Fruit fly (Drosophila melanogaster) whole organism, wandering third instar larva: ENCODE measurements around the gene Tbca.

Experiments
- Abd-B ChIP-seq: fragments of >200 bp; optimal IDR thresholded peaks from 2 replicates; lab custom pipeline; 2017; ENCODE audit warnings: missing biosample characterization, missing genetic modification characterization
- CG32264 ChIP-seq: fragments of 200-800 bp; sonication (Bioruptor generic); optimal IDR thresholded peaks from 2 replicates; lab custom pipeline; 2016; ENCODE audit warnings: missing biosample characterization, missing genetic modification characterization
- CG9705 ChIP-seq: fragments of 200-800 bp; sonication (Bioruptor generic); optimal IDR thresholded peaks from 2 replicates; lab custom pipeline; 2018; ENCODE audit warnings: missing biosample characterization, mild to moderate bottlenecking, missing genetic modification characterization
- CrebA ChIP-seq: fragments of 200-800 bp; sonication (Bioruptor generic); optimal IDR thresholded peaks from 2 replicates; lab custom pipeline; 2016; ENCODE audit warnings: missing biosample characterization, mild to moderate bottlenecking, missing genetic modification characterization, borderline replicate concordance
- Dfd ChIP-seq: fragments of >200 bp; optimal IDR thresholded peaks from 2 replicates; lab custom pipeline; 2017; ENCODE audit warnings: missing biosample characterization, missing genetic modification characterization
- Dif ChIP-seq: fragments of 200-275, 200-300 bp; sonication (Bioruptor generic); optimal IDR thresholded peaks from 2 replicates; lab custom pipeline; 2018; ENCODE audit warnings: missing biosample characterization, missing genetic modification characterization; ENCODE audit not compliant: partially characterized antibody
- GATAd ChIP-seq: sonication (Bioruptor generic); optimal IDR thresholded peaks from 2 replicates; lab custom pipeline; 2016; ENCODE audit warnings: missing biosample characterization, missing genetic modification characterization
- HLH106 ChIP-seq: fragments of 200-800 bp; optimal IDR thresholded peaks from 3 replicates; lab custom pipeline; 2019; ENCODE audit warnings: missing biosample characterization, mild to moderate bottlenecking, missing genetic modification characterization, moderate library complexity
- Hnf4 ChIP-seq: fragments of 200-800 bp; sonication (Bioruptor generic); optimal IDR thresholded peaks from 2 replicates; lab custom pipeline; 2016; ENCODE audit warnings: missing biosample characterization, mild to moderate bottlenecking, missing genetic modification characterization
- Hr78 ChIP-seq: fragments of >200 bp; optimal IDR thresholded peaks from 2 replicates; lab custom pipeline; 2017; ENCODE audit warnings: missing biosample characterization, missing genetic modification characterization
- Hr83 ChIP-seq: fragments of 200-300 bp; sonication (Bioruptor generic); optimal IDR thresholded peaks from 2 replicates; lab custom pipeline; 2016; ENCODE audit warnings: missing biosample characterization, mild to moderate bottlenecking, missing genetic modification characterization, moderate library complexity; ENCODE audit not compliant: poor library complexity, severe bottlenecking
- Jra ChIP-seq: sonication (Bioruptor generic); optimal IDR thresholded peaks from 2 replicates; lab custom pipeline; 2016; ENCODE audit warnings: missing biosample characterization, missing genetic modification characterization
- Mio ChIP-seq: sonication (Bioruptor generic); optimal IDR thresholded peaks from 2 replicates; lab custom pipeline; 2016; ENCODE audit warnings: missing biosample characterization, missing genetic modification characterization
- Myc ChIP-seq: fragments of >200 bp; optimal IDR thresholded peaks from 2 replicates; lab custom pipeline; 2017
- N ChIP-seq: fragments of >200 bp; optimal IDR thresholded peaks from 2 replicates; lab custom pipeline; 2018; ENCODE audit warnings: missing biosample characterization, missing external identifiers, missing genetic modification characterization
- OdsH ChIP-seq: fragments of 200-800 bp; sonication (Bioruptor generic); optimal IDR thresholded peaks from 2 replicates; lab custom pipeline; 2016; ENCODE audit warnings: missing biosample characterization, mild to moderate bottlenecking, missing genetic modification characterization
- Rel ChIP-seq, 2 experiments: fragments of 200-800 bp; sonication (Bioruptor generic) in 1 of 2; optimal IDR thresholded peaks; 2 replicates in 1 of 2; 3 replicates in 1 of 2; lab custom pipeline; 2016 to 2019; ENCODE audit warnings: mild to moderate bottlenecking in 2 of 2, missing biosample characterization in 2 of 2, missing genetic modification characterization in 2 of 2, moderate library complexity in 1 of 2
- Sp1 ChIP-seq: fragments of 200-800 bp; sonication (Bioruptor generic); optimal IDR thresholded peaks from 3 replicates; lab custom pipeline; 2019; ENCODE audit warnings: missing biosample characterization, mild to moderate bottlenecking, missing genetic modification characterization, moderate library complexity
- Vsx2 ChIP-seq: fragments of 200-300, 225-300 bp; sonication (Bioruptor generic); optimal IDR thresholded peaks from 2 replicates; lab custom pipeline; 2018; ENCODE audit warnings: missing biosample characterization, missing genetic modification characterization; ENCODE audit not compliant: partially characterized antibody
- br ChIP-seq: fragments of 200-800 bp; sonication (Bioruptor generic); optimal IDR thresholded peaks from 2 replicates; lab custom pipeline; 2016; ENCODE audit warnings: missing biosample characterization, missing genetic modification characterization
- brk ChIP-seq: fragments of 200-800 bp; sonication (Bioruptor generic); optimal IDR thresholded peaks from 2 replicates; lab custom pipeline; 2016; ENCODE audit warnings: missing biosample characterization, mild to moderate bottlenecking, missing genetic modification characterization
- dl ChIP-seq, 2 experiments: fragments of 175-275, 200-275 bp in 1 of 2; fragments of 200-275 bp in 1 of 2; sonication (Bioruptor generic); optimal IDR thresholded peaks; lab custom pipeline; 2018; ENCODE audit warnings: mild to moderate bottlenecking in 2 of 2, missing biosample characterization in 2 of 2, missing genetic modification characterization in 2 of 2, moderate library complexity in 2 of 2; ENCODE audit not compliant: partially characterized antibody in 2 of 2, insufficient read depth in 1 of 2
- dmrt93B ChIP-seq: fragments of 200-800 bp; sonication (Bioruptor generic); optimal IDR thresholded peaks from 2 replicates; lab custom pipeline; 2018; ENCODE audit warnings: missing biosample characterization, mild to moderate bottlenecking, missing genetic modification characterization
- dsf ChIP-seq: sonication (Bioruptor generic); optimal IDR thresholded peaks from 2 replicates; lab custom pipeline; 2016; ENCODE audit warnings: missing biosample characterization, missing genetic modification characterization, borderline replicate concordance
- ey ChIP-seq: fragments of 200-800 bp; sonication (Bioruptor generic); optimal IDR thresholded peaks from 2 replicates; lab custom pipeline; 2016; ENCODE audit warnings: missing biosample characterization, missing genetic modification characterization
- foxo ChIP-seq, 2 experiments: fragments of 200-800 bp; sonication (Bioruptor generic); optimal IDR thresholded peaks; 2 replicates in 1 of 2; 3 replicates in 1 of 2; lab custom pipeline; 2016 to 2017; ENCODE audit warnings: missing biosample characterization in 2 of 2, missing genetic modification characterization in 2 of 2
- fru ChIP-seq: fragments of 200-800 bp; sonication (Bioruptor generic); optimal IDR thresholded peaks from 3 replicates; lab custom pipeline; 2016; ENCODE audit warnings: missing biosample characterization, mild to moderate bottlenecking, missing genetic modification characterization
- h ChIP-seq: fragments of 200-800 bp; sonication (Bioruptor generic); optimal IDR thresholded peaks from 3 replicates; lab custom pipeline; 2016; ENCODE audit warnings: missing biosample characterization, mild to moderate bottlenecking, missing genetic modification characterization
- jim ChIP-seq: fragments of 175-275, 200-325 bp; sonication (Bioruptor generic); optimal IDR thresholded peaks from 2 replicates; lab custom pipeline; 2016; ENCODE audit warnings: missing biosample characterization, mild to moderate bottlenecking, missing genetic modification characterization
- lola ChIP-seq: fragments of >200 bp; optimal IDR thresholded peaks from 2 replicates; lab custom pipeline; 2017; ENCODE audit warnings: missing biosample characterization, missing genetic modification characterization
- pan ChIP-seq: fragments of >200 bp; optimal IDR thresholded peaks from 2 replicates; lab custom pipeline; 2017
- psq ChIP-seq: fragments of 200-800 bp; sonication (Bioruptor generic); optimal IDR thresholded peaks from 3 replicates; lab custom pipeline; 2017; ENCODE audit warnings: missing biosample characterization, mild to moderate bottlenecking, missing genetic modification characterization, moderate library complexity
- rgr ChIP-seq: fragments of 200-800 bp; sonication (Bioruptor generic); optimal IDR thresholded peaks from 3 replicates; lab custom pipeline; 2016; ENCODE audit warnings: missing biosample characterization, mild to moderate bottlenecking, missing genetic modification characterization
- sage ChIP-seq: fragments of 200-800 bp; sonication (Bioruptor generic); optimal IDR thresholded peaks from 2 replicates; lab custom pipeline; 2016; ENCODE audit warnings: missing biosample characterization, mild to moderate bottlenecking, missing genetic modification characterization
- sv ChIP-seq: fragments of 200-800 bp; sonication (Bioruptor generic); optimal IDR thresholded peaks from 3 replicates; lab custom pipeline; 2016; ENCODE audit warnings: missing biosample characterization, missing genetic modification characterization
- tai ChIP-seq: sonication (Bioruptor generic); optimal IDR thresholded peaks from 2 replicates; lab custom pipeline; 2016; ENCODE audit warnings: missing biosample characterization, missing genetic modification characterization
- usp ChIP-seq: fragments of >200 bp; optimal IDR thresholded peaks from 2 replicates; lab custom pipeline; 2017; ENCODE audit warnings: missing biosample characterization, missing genetic modification characterization
- woc ChIP-seq: sonication (Bioruptor generic); optimal IDR thresholded peaks from 2 replicates; lab custom pipeline; 2016; ENCODE audit warnings: missing biosample characterization, mild to moderate bottlenecking, missing genetic modification characterization

The Tbca gene

DNA sequence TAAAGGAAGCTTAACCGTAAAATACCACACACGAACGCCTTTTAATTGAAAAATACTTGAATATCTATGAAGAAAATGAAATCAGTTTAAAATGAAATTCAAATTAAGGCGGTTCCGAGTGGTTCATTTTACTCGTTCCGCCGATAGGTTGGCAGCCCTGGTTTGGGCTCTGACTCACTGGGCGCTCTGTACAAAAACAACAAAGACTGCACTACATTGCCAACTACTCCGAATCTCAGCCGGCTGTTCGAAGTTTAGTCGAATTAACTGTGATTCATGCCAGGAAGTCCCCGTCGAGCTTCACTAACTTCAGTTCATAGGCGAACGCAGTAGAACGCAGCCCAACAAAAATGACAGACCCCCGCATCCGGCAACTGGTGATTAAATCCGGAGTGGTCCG, at the start of gene Tbca:
Gene Tbca, plus strand, starts transcription at position 212 of the 400 bp plus-strand sequence.
- no peak for TF ChIP-seq rgr (GFP tag; lab: Kevin White, UChicago)
- TF ChIP-seq Hr78 (GFP tag; lab: Kevin White, UChicago), result no peak
- TF ChIP-seq woc (GFP tag; lab: Kevin White, UChicago), result no peak
- TF ChIP-seq jim (GFP tag; lab: Kevin White, UChicago), result peak; percentile 35
- TF ChIP-seq GATAd (GFP tag; lab: Kevin White, UChicago), result no peak
- no peak for TF ChIP-seq Rel (GFP tag; optimal IDR thresholded peaks at IDR 0.05; lab: Kevin White, UChicago)
- peak; percentile 82 for TF ChIP-seq Rel (tag; optimal IDR thresholded peaks at IDR 0.05; lab: Kevin White, UChicago)
- peak; percentile 97 for TF ChIP-seq Jra (GFP tag; lab: Kevin White, UChicago)
- TF ChIP-seq Myc (lab: Kevin White, UChicago), result peak; percentile 8
- TF ChIP-seq Dif (GFP tag; lab: Kevin White, UChicago), result no peak
- no peak for TF ChIP-seq h (GFP tag; lab: Kevin White, UChicago)
- TF ChIP-seq CG32264 (GFP tag; lab: Kevin White, UChicago), result no peak
- TF ChIP-seq tai (GFP tag; lab: Kevin White, UChicago), result no peak
- TF ChIP-seq, all 38 proteins: peak for 4

DNA sequence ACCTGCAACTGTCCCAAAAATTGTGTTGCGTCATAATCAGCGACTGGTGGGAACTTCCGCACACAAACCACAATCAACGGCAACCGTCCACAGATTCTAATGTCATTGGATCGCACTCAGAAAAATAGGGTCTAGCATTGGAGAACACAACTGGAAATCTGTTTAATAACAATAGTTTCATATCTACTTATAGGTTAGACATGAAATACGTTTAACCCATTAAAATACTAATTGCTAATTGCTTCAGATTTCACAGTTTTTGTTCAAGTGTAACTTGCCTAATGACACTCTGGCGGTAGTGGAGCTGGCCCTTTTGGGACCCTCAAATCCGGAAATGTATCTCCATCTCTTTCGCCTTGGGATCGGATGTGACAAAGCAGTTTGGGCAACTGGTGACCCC, 46.6 kb upstream of the Tbca start:
- TF ChIP-seq foxo (GFP tag; optimal IDR thresholded peaks at IDR 0.05; lab: Kevin White, UChicago), result peak in 1 of 2 experiments; percentile 32
- TF ChIP-seq h (GFP tag; lab: Kevin White, UChicago), result peak; percentile 0
- no peak for TF ChIP-seq OdsH (GFP tag; lab: Kevin White, UChicago)

DNA sequence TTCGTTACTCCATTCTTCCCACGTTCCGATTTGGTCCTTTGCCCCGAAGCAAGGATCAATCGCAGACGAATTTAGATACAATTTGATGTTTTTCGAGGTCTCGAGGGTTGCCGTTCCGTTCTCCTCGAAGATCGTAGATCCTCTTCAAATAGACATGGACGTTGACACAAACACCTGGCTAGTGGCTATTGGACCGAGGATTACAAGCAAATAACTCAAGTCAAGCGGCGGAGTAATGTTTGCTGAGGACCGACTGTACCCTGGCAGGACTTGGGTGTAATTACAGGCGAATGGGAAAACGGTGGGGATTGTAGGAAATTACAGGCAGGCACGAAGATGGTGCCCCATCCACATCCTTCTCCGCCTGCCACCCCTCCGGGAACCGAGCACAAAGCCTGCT, 45.7 kb upstream of the Tbca start:
- TF ChIP-seq Dif (GFP tag; lab: Kevin White, UChicago) (no peak), dmrt93B (GFP tag; lab: Kevin White, UChicago) (no peak), Jra (GFP tag; lab: Kevin White, UChicago) (no peak), Dfd (GFP tag; lab: Kevin White, UChicago) (no peak), jim (GFP tag; lab: Kevin White, UChicago) (no peak), psq (GFP tag; lab: Kevin White, UChicago) (no peak), woc (GFP tag; lab: Kevin White, UChicago) (no peak), CG32264 (GFP tag; lab: Kevin White, UChicago) (no peak), GATAd (GFP tag; lab: Kevin White, UChicago) (no peak), ey (GFP tag; lab: Kevin White, UChicago) (no peak)

DNA sequence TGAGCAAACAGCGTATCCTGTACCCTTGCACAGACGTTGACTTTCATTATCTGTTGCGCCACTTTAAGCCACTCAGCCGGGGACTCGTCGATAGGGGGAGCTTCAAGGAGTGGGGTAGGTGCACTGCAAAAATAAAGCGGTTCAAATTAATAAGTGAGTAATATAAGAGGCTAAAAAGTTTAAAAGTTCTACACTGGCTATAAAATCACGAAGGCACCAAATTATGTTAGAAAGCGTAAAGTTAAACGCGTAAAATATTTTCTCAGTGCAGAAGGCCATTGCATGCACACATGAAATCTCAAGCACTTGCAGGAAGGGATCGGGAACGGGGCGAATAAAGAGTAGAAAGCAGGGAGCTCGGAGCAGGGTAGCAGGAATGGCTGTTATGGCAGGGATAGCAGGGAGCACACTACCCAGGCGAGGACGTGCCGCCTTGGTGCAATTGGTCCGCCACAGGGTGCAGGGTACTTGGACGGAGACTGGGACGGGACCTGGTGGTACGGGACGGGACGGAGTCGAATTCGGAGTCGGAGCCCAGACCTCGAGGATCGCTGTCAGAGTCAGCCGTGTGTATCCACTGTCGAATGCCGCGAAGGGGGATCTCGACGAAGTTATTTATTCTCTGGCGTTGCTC, 45.0 kb upstream of the Tbca start:
- TF ChIP-seq sv (GFP tag; lab: Kevin White, UChicago) (no peak), psq (GFP tag; lab: Kevin White, UChicago) (peak; percentile 92), Myc (lab: Kevin White, UChicago) (no peak), Rel (GFP tag; optimal IDR thresholded peaks at IDR 0.05; lab: Kevin White, UChicago) (peak; percentile 75), Rel (tag; optimal IDR thresholded peaks at IDR 0.05; lab: Kevin White, UChicago) (peak; percentile 79), woc (GFP tag; lab: Kevin White, UChicago) (peak; percentile 99), Dfd (GFP tag; lab: Kevin White, UChicago) (no peak), dsf (peak; percentile 51), dl (GFP tag; optimal IDR thresholded peaks at IDR 0.05; lab: Kevin White, UChicago; ENCODE audit: insufficient read depth in 1 of 2, partially characterized antibody in 2 of 2) (no peak), foxo (GFP tag; optimal IDR thresholded peaks at IDR 0.05; lab: Kevin White, UChicago) (peak; percentile 82 to 96), CG9705 (peak; percentile 93), lola (GFP tag; lab: Kevin White, UChicago) (no peak), fru (peak; percentile 98), Hr83 (GFP tag; lab: Kevin White, UChicago) (peak; percentile 34), Vsx2 (GFP tag; lab: Kevin White, UChicago) (no peak), jim (GFP tag; lab: Kevin White, UChicago) (no peak), dmrt93B (GFP tag; lab: Kevin White, UChicago) (peak; percentile 91), usp (GFP tag; lab: Kevin White, UChicago) (no peak), CrebA (GFP tag; lab: Kevin White, UChicago) (peak; percentile 87), HLH106 (tag; lab: Kevin White, UChicago) (peak; percentile 96), Hr78 (GFP tag; lab: Kevin White, UChicago) (no peak), pan (lab: Kevin White, UChicago) (no peak), ey (GFP tag; lab: Kevin White, UChicago) (peak; percentile 96), Sp1 (GFP tag; lab: Kevin White, UChicago) (peak; percentile 96), GATAd (GFP tag; lab: Kevin White, UChicago) (peak; percentile 66), Mio (GFP tag; lab: Kevin White, UChicago) (peak; percentile 62), tai (GFP tag; lab: Kevin White, UChicago) (no peak), Abd-B (GFP tag; lab: Kevin White, UChicago) (no peak), rgr (GFP tag; lab: Kevin White, UChicago) (peak; percentile 95), brk (GFP tag; lab: Kevin White, UChicago) (peak; percentile 76), br (peak; percentile 95), Dif (GFP tag; lab: Kevin White, UChicago) (peak; percentile 45), sage (peak; percentile 91), N (no peak), Hnf4 (GFP tag; lab: Kevin White, UChicago) (peak; percentile 95), CG32264 (GFP tag; lab: Kevin White, UChicago) (peak; percentile 90), Jra (GFP tag; lab: Kevin White, UChicago) (peak; percentile 89)
